Worm (Caenorhabditis elegans) whole organism, L2 larva: ENCODE data around the gene T24E12.1.
A peak's percentile ranks its signal among the peaks of the same experiment; 100 is the strongest.

Experiments
- R02D3.7 ChIP-seq: fragments of 150-350 bp; optimal IDR thresholded peaks from 2 replicates; lab custom pipeline; 2014; ENCODE audit warnings: missing biosample characterization, missing genetic modification characterization
- mab-5 ChIP-seq: fragments of 150-350 bp; optimal IDR thresholded peaks from 2 replicates; lab custom pipeline; 2014; ENCODE audit warnings: missing biosample characterization, missing genetic modification characterization
- nhr-77 ChIP-seq: fragments of 150-350 bp; optimal IDR thresholded peaks from 2 replicates; lab custom pipeline; 2014; ENCODE audit warnings: missing biosample characterization, missing genetic modification characterization
- sma-3 ChIP-seq: sonication (generic microtip); optimal IDR thresholded peaks from 2 replicates; lab custom pipeline; 2016; ENCODE audit warnings: missing genetic modification reagents, missing genetic modification characterization, missing compliant biosample characterization

ce11 chrII:3810550-3810949, 25.2 kb downstream of the T24E12.1 start:
- TF ChIP-seq mab-5 (tag; lab: Kevin White, UChicago) (no peak), nhr-77 (tag; lab: Kevin White, UChicago) (no peak), R02D3.7 (no peak), sma-3 (peak; percentile 23)
